Worm (Caenorhabditis elegans) whole organism, L4/young adult: ENCODE measurements around the gene snt-6.

Experiments
- W03F9.2 ChIP-seq: fragments of 150-350 bp; optimal IDR thresholded peaks from 2 replicates; lab custom pipeline; 2014; ENCODE audit warnings: missing biosample characterization, missing genetic modification characterization
- him-1 ChIP-seq: sonication (generic microtip); optimal IDR thresholded peaks from 2 replicates; lab custom pipeline; 2016; ENCODE audit warnings: missing genotype, missing genetic modification reagents, missing genetic modification characterization, missing compliant biosample characterization

DNA sequence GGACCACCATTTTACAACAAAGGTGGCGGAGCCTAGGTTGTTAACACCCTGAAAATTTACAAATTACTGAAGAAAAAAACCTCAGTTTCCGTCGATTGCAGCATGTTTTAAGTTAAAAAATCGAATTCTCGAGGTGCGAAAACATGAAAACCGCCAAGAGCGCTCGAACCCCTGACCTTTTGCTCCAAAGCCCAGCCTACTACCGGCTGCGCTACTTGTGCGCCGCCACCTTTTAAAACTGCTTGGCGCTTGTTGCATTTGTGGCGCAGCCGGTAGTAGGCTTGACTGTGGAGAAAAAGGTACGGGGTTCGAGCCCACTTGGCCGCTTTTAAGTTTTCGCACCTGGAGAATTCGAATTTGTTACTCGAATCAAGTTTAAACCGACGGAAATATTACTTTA, at the start of gene snt-6:
- no peak for TF ChIP-seq him-1 (tag; lab: Kevin White, UChicago)
- TF ChIP-seq W03F9.2 (tag; lab: Kevin White, UChicago) = no peak
